Worm (Caenorhabditis elegans): ENCODE measurements around the gene F18E9.7.

The F18E9.7 gene

DNA sequence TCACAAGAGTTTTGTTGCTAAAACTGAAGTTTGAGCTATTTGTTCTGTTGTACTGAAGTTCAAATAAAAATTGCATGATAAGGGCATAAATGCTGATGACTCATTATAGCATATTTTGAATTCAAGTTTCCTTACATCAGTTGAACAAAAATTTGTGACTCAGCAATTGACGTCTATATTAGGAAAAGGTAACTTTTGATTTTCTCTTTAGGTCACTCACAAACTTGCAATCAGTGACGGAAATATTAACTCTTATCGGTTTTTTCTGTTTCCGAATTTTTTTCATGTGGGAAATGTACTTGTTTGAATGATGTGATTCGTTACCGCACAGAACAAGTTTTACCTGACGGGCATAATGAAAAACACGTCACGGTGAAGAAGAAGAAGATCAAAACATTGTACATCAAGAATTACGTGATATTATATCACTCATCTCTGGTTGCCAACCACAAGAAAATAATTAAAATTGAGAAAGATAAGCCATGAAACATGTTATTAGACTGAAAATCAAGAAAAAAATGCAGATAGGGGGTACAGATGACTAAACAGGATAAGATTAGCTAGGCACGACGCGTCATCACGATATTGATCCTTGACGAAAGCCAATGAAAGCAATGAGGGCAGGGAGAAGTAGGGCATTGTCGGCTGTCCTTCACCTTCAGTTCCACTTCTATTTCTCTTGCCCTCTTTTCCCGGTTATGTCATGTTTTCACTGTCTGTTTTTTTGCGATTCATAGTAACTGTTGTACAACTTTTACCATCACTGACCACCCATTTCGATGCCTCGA, 33.7 kb downstream of the F18E9.7 start:
- TF ChIP-seq ama-1 (optimal IDR thresholded peaks at IDR 0.05) = no peak
- TF ChIP-seq nfya-1 (tag; optimal IDR thresholded peaks at IDR 0.05) = no peak
- TF ChIP-seq npax-4 (tag; optimal IDR thresholded peaks at IDR 0.05) = no peak
- no peak for TF ChIP-seq ttx-3 (tag; optimal IDR thresholded peaks at IDR 0.05)
- no peak for TF ChIP-seq ref-2 (tag; optimal IDR thresholded peaks at IDR 0.05)
- no peak for TF ChIP-seq hlh-15 (tag; optimal IDR thresholded peaks at IDR 0.05)
- TF ChIP-seq syd-9 (tag; optimal IDR thresholded peaks at IDR 0.05) = no peak
- TF ChIP-seq hlh-13 (GFP tag; optimal IDR thresholded peaks at IDR 0.05) = no peak
- no peak for TF ChIP-seq unc-3 (GFP tag; conservative IDR thresholded peaks at IDR 0.05)
- TF ChIP-seq unc-3 (tag; optimal IDR thresholded peaks at IDR 0.05) = no peak
- TF ChIP-seq ceh-24 (tag; optimal IDR thresholded peaks at IDR 0.05) = no peak
- TF ChIP-seq nhr-232 (tag; optimal IDR thresholded peaks at IDR 0.05) = no peak
- TF ChIP-seq pros-1 (tag; optimal IDR thresholded peaks at IDR 0.05) = no peak

- TF ChIP-seq ama-1 (optimal IDR thresholded peaks at IDR 0.05) = no peak
- TF ChIP-seq ceh-30 (tag; optimal IDR thresholded peaks at IDR 0.05) = no peak
- TF ChIP-seq C08G9.2 (tag; optimal IDR thresholded peaks at IDR 0.05) = no peak
- TF ChIP-seq fkh-6 (tag; optimal IDR thresholded peaks at IDR 0.05) = no peak
- no peak for TF ChIP-seq pros-1 (tag; optimal IDR thresholded peaks at IDR 0.05)
- TF ChIP-seq K09A11.1 (tag; optimal IDR thresholded peaks at IDR 0.05; ENCODE audit: insufficient read depth) = no peak
- no peak for TF ChIP-seq F13H6.1 (tag; optimal IDR thresholded peaks at IDR 0.05)
- no peak for TF ChIP-seq gmeb-2 (tag; optimal IDR thresholded peaks at IDR 0.05)
- TF ChIP-seq sdc-2 (tag; optimal IDR thresholded peaks at IDR 0.05) = no peak
- no peak for TF ChIP-seq ref-2 (tag; optimal IDR thresholded peaks at IDR 0.05)
- no peak for TF ChIP-seq ceh-14 (tag; optimal IDR thresholded peaks at IDR 0.05)
- TF ChIP-seq zip-5 (tag; optimal IDR thresholded peaks at IDR 0.05) = no peak
- TF ChIP-seq pqm-1 (tag; optimal IDR thresholded peaks at IDR 0.05) = no peak
- TF ChIP-seq elt-4 (tag; optimal IDR thresholded peaks at IDR 0.05) = no peak
- TF ChIP-seq pax-1 (tag; optimal IDR thresholded peaks at IDR 0.05) = no peak
- TF ChIP-seq unc-55 (GFP tag; optimal IDR thresholded peaks at IDR 0.05) = no peak
- TF ChIP-seq tbx-7 (tag; optimal IDR thresholded peaks at IDR 0.05) = no peak
- no peak for TF ChIP-seq dve-1 (tag; optimal IDR thresholded peaks at IDR 0.05)
- TF ChIP-seq ceh-22 (tag; optimal IDR thresholded peaks at IDR 0.05) = no peak
- TF ChIP-seq ceh-24 (tag; optimal IDR thresholded peaks at IDR 0.05) = no peak
These were observed 35.0 kb downstream of the F18E9.7 start for ce11 chrX:8562586-8562985.

- no peak for TF ChIP-seq dmd-4 (tag; optimal IDR thresholded peaks at IDR 0.05; ENCODE audit: borderline replicate concordance)
- no peak for TF ChIP-seq pha-4 (tag; optimal IDR thresholded peaks at IDR 0.05)
- TF ChIP-seq gmeb-2 (tag; optimal IDR thresholded peaks at IDR 0.05) = no peak
- TF ChIP-seq nhr-232 (tag; optimal IDR thresholded peaks at IDR 0.05) = no peak
- TF ChIP-seq ama-1 (optimal IDR thresholded peaks at IDR 0.05) = no peak
- TF ChIP-seq Y22D7AL.16 (tag; optimal IDR thresholded peaks at IDR 0.05) = no peak
- no peak for TF ChIP-seq ceh-45 (GFP tag; IDR thresholded peaks at IDR 0.05)
- TF ChIP-seq pax-1 (tag; optimal IDR thresholded peaks at IDR 0.05) = no peak
- TF ChIP-seq fkh-6 (tag; optimal IDR thresholded peaks at IDR 0.05) = peak; percentile 17
- TF ChIP-seq madf-2 (tag; optimal IDR thresholded peaks at IDR 0.05) = no peak
- TF ChIP-seq K02D7.2 (tag; optimal IDR thresholded peaks at IDR 0.05) = no peak
- TF ChIP-seq fax-1 (tag; optimal IDR thresholded peaks at IDR 0.05) = no peak
- no peak for TF ChIP-seq elt-4 (tag; optimal IDR thresholded peaks at IDR 0.05)
- no peak for TF ChIP-seq mec-3 (tag; optimal IDR thresholded peaks at IDR 0.05; ENCODE audit: borderline replicate concordance)
- peak; percentile 68 for TF ChIP-seq sdc-2 (tag; optimal IDR thresholded peaks at IDR 0.05)
- TF ChIP-seq tbx-2 (tag; optimal IDR thresholded peaks at IDR 0.05) = peak; percentile 43
- no peak for TF ChIP-seq che-1 (tag; optimal IDR thresholded peaks at IDR 0.05)
- TF ChIP-seq ceh-24 (tag; optimal IDR thresholded peaks at IDR 0.05) = no peak
- no peak for TF ChIP-seq pqm-1 (tag; optimal IDR thresholded peaks at IDR 0.05)
- TF ChIP-seq ceh-14 (tag; optimal IDR thresholded peaks at IDR 0.05) = peak; percentile 17
- TF ChIP-seq ref-2 (tag; optimal IDR thresholded peaks at IDR 0.05) = peak; percentile 50
- no peak for TF ChIP-seq pag-3 (tag; optimal IDR thresholded peaks at IDR 0.05; ENCODE audit: borderline replicate concordance)
- TF ChIP-seq zip-5 (tag; optimal IDR thresholded peaks at IDR 0.05) = no peak
- TF ChIP-seq nhr-11 (tag; optimal IDR thresholded peaks at IDR 0.05) = no peak
- TF ChIP-seq ttx-3 (tag; optimal IDR thresholded peaks at IDR 0.05) = no peak
- TF ChIP-seq npax-4 (tag; optimal IDR thresholded peaks at IDR 0.05) = no peak
- no peak for TF ChIP-seq rnt-1 (tag; optimal IDR thresholded peaks at IDR 0.05)
- no peak for TF ChIP-seq F13H6.1 (tag; optimal IDR thresholded peaks at IDR 0.05)
- TF ChIP-seq lin-11 (tag; optimal IDR thresholded peaks at IDR 0.05) = no peak
- no peak for TF ChIP-seq dve-1 (tag; optimal IDR thresholded peaks at IDR 0.05)
- TF ChIP-seq sox-4 (tag; optimal IDR thresholded peaks at IDR 0.05) = no peak
- TF ChIP-seq hlh-8 (tag; optimal IDR thresholded peaks at IDR 0.05) = no peak
- TF ChIP-seq K09A11.1 (tag; optimal IDR thresholded peaks at IDR 0.05; ENCODE audit: insufficient read depth) = no peak
- no peak for TF ChIP-seq fkh-10 (GFP tag; optimal IDR thresholded peaks at IDR 0.05)
These were observed 40.8 kb downstream of the F18E9.7 start, which contains the start of gene utx-1 for ce11 chrX:8556614-8557196. utx-1 (plus strand) TSS chrX:8557146.
